Fruit fly (Drosophila melanogaster): Measurements from ENCODE around the gene myd.
A peak's percentile ranks its signal among the peaks of the same experiment; 100 is the strongest.

Gene myd

DNA sequence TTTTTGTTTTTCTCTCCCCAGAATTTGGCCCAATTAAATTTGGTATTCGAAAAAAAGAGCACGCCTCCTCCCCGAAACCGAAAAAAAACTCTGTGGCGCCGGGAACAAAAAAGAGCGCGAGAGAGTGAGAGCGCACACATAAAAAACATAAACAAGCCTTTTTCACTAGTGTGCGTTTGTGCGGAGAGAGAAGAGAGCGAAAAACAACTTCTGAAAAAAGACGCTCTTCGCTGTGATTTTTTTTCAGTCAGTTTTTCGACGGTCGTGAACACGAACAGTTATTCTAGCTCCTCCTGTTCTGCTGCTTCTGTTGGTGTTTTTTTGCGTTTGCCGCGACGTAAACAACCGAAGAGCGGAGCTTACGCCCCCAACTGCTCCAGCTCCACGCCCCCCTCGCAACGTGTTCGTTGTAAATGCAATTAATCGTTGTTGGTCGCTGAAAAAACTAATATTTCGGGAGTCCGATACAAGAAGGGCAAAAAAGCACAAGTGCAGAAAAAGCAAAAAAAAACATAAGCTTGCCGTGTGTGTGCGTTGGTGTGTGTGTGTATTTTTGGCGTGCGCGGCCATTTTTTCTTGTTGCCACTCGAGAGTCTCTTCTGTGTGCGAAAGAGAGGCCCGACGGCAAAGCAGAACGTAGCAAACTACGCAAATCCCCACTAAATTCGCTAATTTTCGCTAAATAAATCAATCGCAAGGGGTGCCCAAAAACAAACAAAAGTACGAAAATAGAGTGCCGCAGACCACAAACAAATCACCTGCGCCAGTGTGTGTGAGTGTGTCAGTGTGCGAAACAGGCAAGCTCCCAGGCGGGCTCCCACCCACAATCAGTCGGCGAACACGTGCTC, 16.3 kb upstream of the myd start, which contains the start of gene sqz (continued):
- TF ChIP-seq trem (tag; optimal IDR thresholded peaks at IDR 0.05), result peak; percentile 21
- TF ChIP-seq CG9437 (GFP tag; optimal IDR thresholded peaks at IDR 0.05), result peak; percentile 56
- TF ChIP-seq sens (GFP tag), result peak; percentile 88
- peak; percentile 4 for TF ChIP-seq CG2712 (tag; optimal IDR thresholded peaks at IDR 0.05)
- TF ChIP-seq Drgx (GFP tag; IDR thresholded peaks at IDR 0.05), result peak; percentile 79
- peak in 1 of 2 experiments; percentile 84 for TF ChIP-seq bsh (GFP tag; optimal IDR thresholded peaks at IDR 0.05)
- peak; percentile 23 for TF ChIP-seq BEAF-32 (GFP tag; optimal IDR thresholded peaks at IDR 0.05)
- peak; percentile 36; the same call in 1 of the 2 replicates for TF ChIP-seq E2f2 (GFP tag; IDR thresholded peaks at IDR 0.05)
- peak; percentile 49 for TF ChIP-seq CG3838 (GFP tag; optimal IDR thresholded peaks at IDR 0.05)
- TF ChIP-seq Hr3 (GFP tag; optimal IDR thresholded peaks at IDR 0.05), result no peak
- TF ChIP-seq D (optimal IDR thresholded peaks at IDR 0.05), result no peak
- TF ChIP-seq D (GFP tag; optimal IDR thresholded peaks at IDR 0.05), result peak; percentile 4
- TF ChIP-seq CG11456 (GFP tag; IDR thresholded peaks at IDR 0.05), result no peak
- peak; percentile 56 for TF ChIP-seq Hmr (GFP tag; optimal IDR thresholded peaks at IDR 0.05)
- TF ChIP-seq CG4360 (GFP tag; IDR thresholded peaks at IDR 0.05), result peak; percentile 76
- TF ChIP-seq Asciz (GFP tag; optimal IDR thresholded peaks at IDR 0.05), result peak; percentile 33
- no peak for TF ChIP-seq pnt (GFP tag; optimal IDR thresholded peaks at IDR 0.05)
- TF ChIP-seq CG17385 (GFP tag; optimal IDR thresholded peaks at IDR 0.05), result peak; percentile 49
- TF ChIP-seq CG11560 (tag; IDR thresholded peaks at IDR 0.05), result no peak
- peak; percentile 5; the same call in 1 of the 2 replicates for TF ChIP-seq CG14014 (GFP tag; IDR thresholded peaks at IDR 0.05)
- TF ChIP-seq chinmo (GFP tag; IDR thresholded peaks at IDR 0.05; ENCODE audit: partially characterized antibody), result peak; percentile 82; the same call in 3 of the 4 replicates
- peak; percentile 6 for TF ChIP-seq run (tag; optimal IDR thresholded peaks at IDR 0.05)
- peak; percentile 45 for TF ChIP-seq Bgb (GFP tag; IDR thresholded peaks at IDR 0.05; ENCODE audit: partially characterized antibody)
- TF ChIP-seq CG17568 (GFP tag; optimal IDR thresholded peaks at IDR 0.05), result peak; percentile 46
- TF ChIP-seq crol (GFP tag; IDR thresholded peaks at IDR 0.05), result peak; percentile 51; the same call in 1 of the 2 replicates
- TF ChIP-seq CG6854 (GFP tag; optimal IDR thresholded peaks at IDR 0.05), result peak; percentile 61
- no peak for TF ChIP-seq CG15269 (tag; optimal IDR thresholded peaks at IDR 0.05)
- TF ChIP-seq rib (GFP tag; IDR thresholded peaks at IDR 0.05), result peak; percentile 35; the same call in 1 of the 2 replicates
- peak; percentile 60; the same call in 1 of the 2 replicates for TF ChIP-seq CG32767 (GFP tag; IDR thresholded peaks at IDR 0.05)
- no peak for TF ChIP-seq ERR (GFP tag; optimal IDR thresholded peaks at IDR 0.05)
- TF ChIP-seq HmgZ (tag; optimal IDR thresholded peaks at IDR 0.05), result peak; percentile 2
- TF ChIP-seq cg (GFP tag; optimal IDR thresholded peaks at IDR 0.05), result peak; percentile 94
- peak; percentile 21 for TF ChIP-seq gsb-n (tag; optimal IDR thresholded peaks at IDR 0.05)
- TF ChIP-seq CrebB (tag; optimal IDR thresholded peaks at IDR 0.05), result peak; percentile 28
- peak; percentile 64 for TF ChIP-seq CG32772 (GFP tag; IDR thresholded peaks at IDR 0.05)
- peak; percentile 61; the same call in 1 of the 2 replicates for TF ChIP-seq CG32532 (GFP tag; IDR thresholded peaks at IDR 0.05)
- peak; percentile 29; the same call in 1 of the 2 replicates for TF ChIP-seq CG2129 (GFP tag; IDR thresholded peaks at IDR 0.05; ENCODE audit: partially characterized antibody)
- TF ChIP-seq CG8290 (GFP tag; optimal IDR thresholded peaks at IDR 0.05), result no peak
- TF ChIP-seq CG8290 (tag; optimal IDR thresholded peaks at IDR 0.05), result peak in 1 of 2 experiments; percentile 22
- TF ChIP-seq CG34224 (GFP tag; IDR thresholded peaks at IDR 0.05; ENCODE audit: partially characterized antibody), result peak; percentile 73
- no peak for TF ChIP-seq CG17912 (GFP tag; optimal IDR thresholded peaks at IDR 0.05)
- peak; percentile 62; the same call in 1 of the 3 replicates for TF ChIP-seq CG34422 (GFP tag; IDR thresholded peaks at IDR 0.05)
- peak; percentile 23; the same call in 1 of the 2 replicates for TF ChIP-seq ranshi (GFP tag; IDR thresholded peaks at IDR 0.05)
- TF ChIP-seq oc (tag; optimal IDR thresholded peaks at IDR 0.05), result peak; percentile 11
- TF ChIP-seq BtbVII (GFP tag; optimal IDR thresholded peaks at IDR 0.05), result peak; percentile 50
- 0 out of 2 replicates have a peak, but pooled peaks have one; percentile 20 for TF ChIP-seq onecut (GFP tag; IDR thresholded peaks at IDR 0.05)
- peak; percentile 50 for TF ChIP-seq scrt (GFP tag; optimal IDR thresholded peaks at IDR 0.05)
- peak; percentile 57; the same call in 1 of the 2 replicates for TF ChIP-seq Awh (GFP tag; IDR thresholded peaks at IDR 0.05)
